Fruit fly (Drosophila melanogaster): ENCODE measurements around the gene tim.
A peak's percentile ranks its signal among the peaks of the same experiment; 100 is the strongest.

Gene tim

DNA sequence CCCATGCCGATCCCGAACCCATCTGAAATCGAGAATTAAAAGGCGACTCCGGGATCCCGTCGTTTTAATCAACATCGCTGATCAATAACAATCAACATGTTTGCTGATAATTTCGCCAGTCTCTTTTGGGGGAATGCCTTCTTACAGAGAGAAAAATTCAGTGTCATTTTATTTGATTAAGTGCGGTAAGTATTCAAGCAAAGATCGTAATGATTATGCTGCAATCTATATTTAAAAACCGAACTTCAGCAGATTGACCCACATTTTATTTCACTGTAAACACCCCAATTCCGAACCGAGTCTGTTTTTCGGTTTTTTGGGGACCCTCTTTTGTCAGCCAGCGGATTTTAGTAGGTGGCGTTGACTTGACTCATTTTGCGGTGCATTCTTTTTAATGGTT is 46.0 kb upstream of the tim start (continued):
- no peak for TF ChIP-seq CG8119 (GFP tag; IDR thresholded peaks at IDR 0.05)
- no peak for TF ChIP-seq spab (GFP tag; optimal IDR thresholded peaks at IDR 0.05)
- TF ChIP-seq CG1621 (tag; optimal IDR thresholded peaks at IDR 0.05): no peak
- no peak for TF ChIP-seq CG9139 (GFP tag; optimal IDR thresholded peaks at IDR 0.05)
- no peak for TF ChIP-seq CG10631 (GFP tag; optimal IDR thresholded peaks at IDR 0.05)
- no peak for TF ChIP-seq fd85E (GFP tag; optimal IDR thresholded peaks at IDR 0.05)
- TF ChIP-seq CG3032 (tag; optimal IDR thresholded peaks at IDR 0.05): no peak
- peak; percentile 77 for TF ChIP-seq Eip78C (GFP tag)
- TF ChIP-seq Lpt (GFP tag; optimal IDR thresholded peaks at IDR 0.05): no peak
- TF ChIP-seq dsx (GFP tag; optimal IDR thresholded peaks at IDR 0.05; ENCODE audit: poor library complexity, severe bottlenecking): no peak
- TF ChIP-seq Eip75B (GFP tag; optimal IDR thresholded peaks at IDR 0.05): peak; percentile 37
- no peak for TF ChIP-seq CG4318 (GFP tag; optimal IDR thresholded peaks at IDR 0.05)
- peak; percentile 26 for TF ChIP-seq CG8632 (GFP tag; optimal IDR thresholded peaks at IDR 0.05)
- TF ChIP-seq CG3919 (GFP tag; optimal IDR thresholded peaks at IDR 0.05): peak; percentile 53
- TF ChIP-seq CG8319 (GFP tag; optimal IDR thresholded peaks at IDR 0.05): peak; percentile 21
- TF ChIP-seq Blimp-1 (GFP tag; optimal IDR thresholded peaks at IDR 0.05): peak; percentile 50
- TF ChIP-seq CG15336 (GFP tag; IDR thresholded peaks at IDR 0.05): no peak
- peak; percentile 73 for TF ChIP-seq Met (GFP tag; optimal IDR thresholded peaks at IDR 0.05)
- TF ChIP-seq OdsH (GFP tag; optimal IDR thresholded peaks at IDR 0.05): no peak
- TF ChIP-seq acj6 (GFP tag; optimal IDR thresholded peaks at IDR 0.05): peak; percentile 26
- peak; percentile 45 for TF ChIP-seq CG34406 (GFP tag; optimal IDR thresholded peaks at IDR 0.05)
- no peak for TF ChIP-seq CG6808 (GFP tag; optimal IDR thresholded peaks at IDR 0.05)
- peak; percentile 72 for TF ChIP-seq topi (GFP tag; optimal IDR thresholded peaks at IDR 0.05)
- TF ChIP-seq CG7368 (GFP tag; optimal IDR thresholded peaks at IDR 0.05): peak; percentile 36
- no peak for TF ChIP-seq Ets96B (tag; optimal IDR thresholded peaks at IDR 0.05)

DNA sequence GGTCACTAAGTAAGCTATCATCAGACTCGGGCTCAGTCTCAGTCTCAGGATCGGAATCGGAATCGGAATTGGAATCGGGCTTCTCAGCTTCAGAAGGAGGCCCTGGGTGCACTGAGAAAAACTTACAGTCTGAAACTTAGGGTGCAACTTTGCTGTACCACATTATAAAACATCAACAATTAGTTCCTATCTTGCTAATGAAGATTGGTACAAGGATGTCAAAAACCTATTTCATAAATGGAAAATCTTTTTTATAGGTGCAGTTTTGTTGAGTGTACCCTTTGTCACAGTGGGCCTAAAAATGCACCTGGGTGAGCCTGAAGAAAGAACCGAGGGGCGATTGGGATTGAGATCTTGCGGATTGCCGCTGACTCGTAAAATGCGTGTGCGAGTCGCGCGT is 44.9 kb upstream of the tim start:
- TF ChIP-seq CG4318 (GFP tag; optimal IDR thresholded peaks at IDR 0.05) (no peak), dsx (GFP tag; optimal IDR thresholded peaks at IDR 0.05; ENCODE audit: poor library complexity, severe bottlenecking) (peak; percentile 72), fd59A (GFP tag; optimal IDR thresholded peaks at IDR 0.05) (peak; percentile 73), CG15336 (GFP tag; IDR thresholded peaks at IDR 0.05) (0 out of 2 replicates have a peak, but pooled peaks have one; percentile 19), CG6163 (GFP tag; IDR thresholded peaks at IDR 0.05) (peak; percentile 83), salr (GFP tag; optimal IDR thresholded peaks at IDR 0.05) (peak; percentile 33 to 45), eg (GFP tag; IDR thresholded peaks at IDR 0.05) (peak; percentile 25; the same call in 1 of the 3 replicates), CG6854 (GFP tag; optimal IDR thresholded peaks at IDR 0.05) (peak; percentile 42), Eip93F (GFP tag; optimal IDR thresholded peaks at IDR 0.05) (no peak), Hr4 (GFP tag; optimal IDR thresholded peaks at IDR 0.05) (peak; percentile 26), CG10669 (GFP tag; optimal IDR thresholded peaks at IDR 0.05) (peak; percentile 78), Ets96B (tag; optimal IDR thresholded peaks at IDR 0.05) (peak; percentile 77), CG8632 (GFP tag; optimal IDR thresholded peaks at IDR 0.05) (peak; percentile 33), Sox15 (GFP tag; optimal IDR thresholded peaks at IDR 0.05) (peak; percentile 3), CG11294 (GFP tag; IDR thresholded peaks at IDR 0.05) (0 out of 2 replicates have a peak, but pooled peaks have one; percentile 21), Blimp-1 (GFP tag; optimal IDR thresholded peaks at IDR 0.05) (peak; percentile 27), Smox (GFP tag; optimal IDR thresholded peaks at IDR 0.05) (peak; percentile 36), pdm3 (GFP tag; optimal IDR thresholded peaks at IDR 0.05) (peak; percentile 68), esn (GFP tag; optimal IDR thresholded peaks at IDR 0.05) (peak; percentile 76), Sox14 (GFP tag; optimal IDR thresholded peaks at IDR 0.05) (peak; percentile 72), CG34406 (GFP tag; optimal IDR thresholded peaks at IDR 0.05) (peak; percentile 37), CG6808 (GFP tag; optimal IDR thresholded peaks at IDR 0.05) (peak; percentile 84), CG9139 (GFP tag; optimal IDR thresholded peaks at IDR 0.05) (peak; percentile 8), OdsH (GFP tag; optimal IDR thresholded peaks at IDR 0.05) (peak; percentile 61), CG3032 (tag; optimal IDR thresholded peaks at IDR 0.05) (peak; percentile 85), dac (GFP tag; optimal IDR thresholded peaks at IDR 0.05) (no peak), fkh (GFP tag; optimal IDR thresholded peaks at IDR 0.05) (no peak), CG11762 (GFP tag; optimal IDR thresholded peaks at IDR 0.05; ENCODE audit: insufficient read depth) (peak; percentile 59), Eip75B (GFP tag; optimal IDR thresholded peaks at IDR 0.05) (peak; percentile 71), Hr38 (GFP tag; optimal IDR thresholded peaks at IDR 0.05) (no peak), CG11902 (GFP tag; optimal IDR thresholded peaks at IDR 0.05) (peak; percentile 45), ss (GFP tag; optimal IDR thresholded peaks at IDR 0.05) (peak; percentile 54 to 56), CG7368 (GFP tag; optimal IDR thresholded peaks at IDR 0.05) (peak; percentile 65), CG10631 (GFP tag; optimal IDR thresholded peaks at IDR 0.05) (peak; percentile 79), Lpt (GFP tag; optimal IDR thresholded peaks at IDR 0.05) (peak; percentile 11), Eip78C (GFP tag) (peak; percentile 91), acj6 (GFP tag; optimal IDR thresholded peaks at IDR 0.05) (peak; percentile 78), fd85E (GFP tag; optimal IDR thresholded peaks at IDR 0.05) (no peak), cyc (GFP tag; optimal IDR thresholded peaks at IDR 0.05) (peak; percentile 65), CG8119 (GFP tag; IDR thresholded peaks at IDR 0.05) (peak; percentile 56)
